Fruit fly (Drosophila melanogaster) whole organism, adult: ENCODE data around the gene CG4629.

Experiments
- CG11617 ChIP-seq: fragments of 200-800 bp; sonication (Bioruptor generic); optimal IDR thresholded peaks from 2 replicates; lab custom pipeline; 2017; ENCODE audit warnings: mild to moderate bottlenecking, missing biosample characterization, missing genetic modification reagents, missing genetic modification characterization
- CG12768 ChIP-seq: fragments of 200-800 bp; sonication (Bioruptor generic); optimal IDR thresholded peaks from 2 replicates; lab custom pipeline; 2017; ENCODE audit warnings: missing biosample characterization, missing genetic modification characterization, mild to moderate bottlenecking, moderate library complexity, missing genetic modification reagents
- CG14711 ChIP-seq: fragments of 200-800 bp; sonication (Bioruptor generic); optimal IDR thresholded peaks from 2 replicates; lab custom pipeline; 2018; ENCODE audit warnings: missing biosample characterization, mild to moderate bottlenecking, missing genetic modification characterization, moderate library complexity
- CG1620 ChIP-seq: fragments of 200-800 bp; sonication (Bioruptor generic); optimal IDR thresholded peaks from 2 replicates; lab custom pipeline; 2016; ENCODE audit warnings: missing biosample characterization, missing genetic modification characterization
- CG33017 ChIP-seq: fragments of 200-800 bp; sonication (Bioruptor generic); optimal IDR thresholded peaks from 2 replicates; lab custom pipeline; 2018; ENCODE audit warnings: missing biosample characterization, mild to moderate bottlenecking, missing genetic modification characterization, moderate library complexity
- CG5204 ChIP-seq: fragments of 200-800 bp; sonication (Bioruptor generic); optimal IDR thresholded peaks from 2 replicates; lab custom pipeline; 2016; ENCODE audit warnings: missing biosample characterization, missing genetic modification characterization
- CG7045 ChIP-seq: fragments of 200-800 bp; sonication (Bioruptor generic); optimal IDR thresholded peaks from 2 replicates; lab custom pipeline; 2017; ENCODE audit warnings: missing biosample characterization, mild to moderate bottlenecking, missing genetic modification characterization
- CG7101 ChIP-seq: fragments of 200-800 bp; sonication (Bioruptor generic); optimal IDR thresholded peaks from 2 replicates; lab custom pipeline; 2018; ENCODE audit warnings: missing biosample characterization, mild to moderate bottlenecking, missing genetic modification characterization, moderate library complexity
- Crg-1 ChIP-seq: fragments of 200-800 bp; sonication (Bioruptor generic); optimal IDR thresholded peaks from 2 replicates; lab custom pipeline; 2016; ENCODE audit warnings: missing biosample characterization, missing genetic modification characterization
- Hr96 ChIP-seq: fragments of 200-800 bp; sonication (Bioruptor generic); optimal IDR thresholded peaks from 2 replicates; lab custom pipeline; 2016; ENCODE audit warnings: missing biosample characterization, missing genetic modification characterization
- Mnt ChIP-seq: fragments of 200-800 bp; sonication (Bioruptor generic); optimal IDR thresholded peaks from 2 replicates; lab custom pipeline; 2016; ENCODE audit warnings: missing biosample characterization, mild to moderate bottlenecking, missing genetic modification characterization
- bab1 ChIP-seq: fragments of 200-800 bp; sonication (Bioruptor generic); optimal IDR thresholded peaks from 3 replicates; lab custom pipeline; 2019; ENCODE audit warnings: missing biosample characterization, mild to moderate bottlenecking, missing genetic modification characterization, moderate library complexity
- cic ChIP-seq: fragments of 200-800 bp; sonication (Bioruptor generic); optimal IDR thresholded peaks from 2 replicates; lab custom pipeline; 2017; ENCODE audit warnings: missing biosample characterization, mild to moderate bottlenecking, missing genetic modification characterization, moderate library complexity
- cnc ChIP-seq, 2 experiments: fragments of >200 bp; optimal IDR thresholded peaks; 2 replicates each; lab custom pipeline; 2017
- kay ChIP-seq: fragments of 200-800 bp; sonication (Bioruptor generic); peaks from one replicate; lab custom pipeline; 2016; ENCODE audit warnings: missing biosample characterization, missing genetic modification characterization, borderline replicate concordance
- ovo ChIP-seq: fragments of 200-800 bp; sonication (Bioruptor generic); optimal IDR thresholded peaks from 2 replicates; lab custom pipeline; 2016; ENCODE audit warnings: missing biosample characterization, missing genetic modification characterization
- pad ChIP-seq: fragments of 200-800 bp; sonication (Bioruptor generic); optimal IDR thresholded peaks from 3 replicates; lab custom pipeline; 2017; ENCODE audit warnings: missing biosample characterization, missing genetic modification characterization, mild to moderate bottlenecking, moderate library complexity, missing genetic modification reagents
- tj ChIP-seq: fragments of 200-800 bp; sonication (Bioruptor generic); optimal IDR thresholded peaks from 3 replicates; lab custom pipeline; 2017; ENCODE audit warnings: missing biosample characterization, mild to moderate bottlenecking, missing genetic modification characterization, moderate library complexity
- toe ChIP-seq: fragments of 200-800 bp; sonication (Bioruptor generic); optimal IDR thresholded peaks from 2 replicates; lab custom pipeline; 2016; ENCODE audit warnings: missing biosample characterization, missing genetic modification characterization

Gene CG4629

dm6 chr2L:1070332-1070731 lies 32.0 kb downstream of the CG4629 start:
- TF ChIP-seq Mnt (GFP tag; lab: Kevin White, UChicago) (no peak), CG7045 (no peak), toe (GFP tag; lab: Kevin White, UChicago) (no peak), pad (GFP tag; lab: Kevin White, UChicago) (no peak), bab1 (GFP tag; lab: Kevin White, UChicago) (peak; percentile 31), CG14711 (no peak), ovo (no peak), Hr96 (no peak)

DNA sequence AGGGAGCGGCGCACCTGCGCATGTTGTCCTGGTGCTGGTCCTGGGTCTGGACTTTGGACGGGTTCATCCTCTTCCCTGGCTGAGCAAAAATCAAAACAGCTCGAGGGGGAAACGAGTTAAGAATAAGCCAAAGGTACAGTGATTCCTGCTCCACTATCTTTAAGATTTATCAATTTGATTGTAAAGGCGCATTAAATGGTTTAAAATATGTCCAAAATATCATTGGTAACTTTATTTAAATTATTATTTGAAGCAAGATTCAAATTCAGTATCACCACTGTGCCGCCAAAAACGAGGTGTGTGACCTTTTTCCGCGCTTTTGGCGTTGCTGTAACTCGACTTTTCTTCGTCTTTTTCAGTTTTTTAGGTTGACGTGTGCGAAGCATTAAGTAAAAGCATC lies 32.8 kb downstream of the CG4629 start:
- TF ChIP-seq CG7101 (no peak), Mnt (GFP tag; lab: Kevin White, UChicago) (no peak), Hr96 (no peak), CG14711 (no peak)

- TF ChIP-seq CG33017 (tag; lab: Kevin White, UChicago) (no peak), CG11617 (GFP tag; lab: Kevin White, UChicago) (no peak), ovo (no peak), CG1620 (GFP tag; lab: Kevin White, UChicago) (no peak), tj (GFP tag; lab: Kevin White, UChicago) (no peak), CG14711 (no peak), cic (no peak), pad (GFP tag; lab: Kevin White, UChicago) (no peak), bab1 (GFP tag; lab: Kevin White, UChicago) (no peak)
Observed at dm6 chr2L:1068517-1069107, 33.7 kb downstream of the CG4629 start.

DNA sequence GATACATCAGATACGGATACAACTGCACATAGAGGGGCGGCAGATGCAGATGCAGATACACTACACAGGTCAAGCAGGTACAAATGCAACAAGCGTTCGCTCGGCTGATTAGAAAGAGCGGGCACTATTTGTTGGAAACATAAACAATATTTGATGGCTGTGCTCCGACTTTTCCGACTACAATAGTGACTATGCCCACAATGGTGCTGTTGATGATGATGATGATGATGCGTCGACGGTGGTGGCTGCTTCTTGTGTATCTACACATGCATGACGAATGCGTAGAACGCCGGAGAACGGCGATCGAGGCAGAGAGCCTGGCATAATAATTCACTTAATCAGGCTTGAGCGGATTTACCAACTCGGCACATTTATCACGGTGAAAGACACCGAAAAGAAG lies 34.3 kb downstream of the CG4629 start:
- TF ChIP-seq CG14711, result no peak
- no peak for TF ChIP-seq Crg-1 (GFP tag; lab: Kevin White, UChicago)
- TF ChIP-seq cic, result no peak
- no peak for TF ChIP-seq CG1620 (GFP tag; lab: Kevin White, UChicago)
- TF ChIP-seq Hr96, result no peak
- no peak for TF ChIP-seq CG11617 (GFP tag; lab: Kevin White, UChicago)
- no peak for TF ChIP-seq CG5204 (GFP tag; lab: Kevin White, UChicago)
- no peak for TF ChIP-seq ovo
- TF ChIP-seq CG7045, result no peak
- no peak for TF ChIP-seq pad (GFP tag; lab: Kevin White, UChicago)

- TF ChIP-seq CG7045, result no peak
- TF ChIP-seq tj (GFP tag; lab: Kevin White, UChicago), result no peak
- TF ChIP-seq Mnt (GFP tag; lab: Kevin White, UChicago), result no peak
- no peak for TF ChIP-seq toe (GFP tag; lab: Kevin White, UChicago)
- no peak for TF ChIP-seq CG11617 (GFP tag; lab: Kevin White, UChicago)
- TF ChIP-seq kay (GFP tag; lab: Kevin White, UChicago), result no peak
- no peak for TF ChIP-seq cnc (optimal IDR thresholded peaks at IDR 0.05; lab: Kevin White, UChicago)
- no peak for TF ChIP-seq CG1620 (GFP tag; lab: Kevin White, UChicago)
- TF ChIP-seq bab1 (GFP tag; lab: Kevin White, UChicago), result no peak
- no peak for TF ChIP-seq cic
- no peak for TF ChIP-seq Hr96
- no peak for TF ChIP-seq CG33017 (tag; lab: Kevin White, UChicago)
- TF ChIP-seq CG5204 (GFP tag; lab: Kevin White, UChicago), result no peak
- no peak for TF ChIP-seq CG14711
- no peak for TF ChIP-seq CG12768 (GFP tag; lab: Kevin White, UChicago)
- TF ChIP-seq ovo, result no peak
Observed at dm6 chr2L:1066330-1066729, 36.0 kb downstream of the CG4629 start.

- TF ChIP-seq CG7045 (no peak), cnc (optimal IDR thresholded peaks at IDR 0.05; lab: Kevin White, UChicago) (no peak), CG33017 (tag; lab: Kevin White, UChicago) (no peak), CG1620 (GFP tag; lab: Kevin White, UChicago) (no peak), pad (GFP tag; lab: Kevin White, UChicago) (no peak)
Observed at dm6 chr2L:1065038-1065437, 37.3 kb downstream of the CG4629 start.

DNA sequence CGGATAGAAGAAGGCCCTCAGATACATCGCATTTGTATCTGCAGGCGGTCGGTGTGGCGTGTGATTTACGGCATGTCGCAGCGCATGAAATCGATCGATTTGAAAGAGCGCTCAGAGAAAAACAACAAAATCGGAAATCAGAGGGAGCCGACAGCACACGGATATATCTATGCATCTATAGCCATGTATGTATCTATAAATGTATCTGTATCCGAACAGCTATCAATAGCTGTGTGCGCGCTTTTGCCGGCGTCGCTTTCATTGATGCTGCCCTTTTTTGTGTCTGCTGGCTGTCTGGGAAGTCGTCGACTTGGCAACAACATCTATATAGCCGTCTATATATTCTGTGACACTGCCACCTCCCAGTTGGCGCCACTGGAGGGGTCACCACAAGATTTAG lies 37.8 kb downstream of the CG4629 start:
- TF ChIP-seq kay (GFP tag; lab: Kevin White, UChicago) (no peak), CG7101 (no peak), CG5204 (GFP tag; lab: Kevin White, UChicago) (no peak)

dm6 chr2L:1063695-1064094 lies 38.6 kb downstream of the CG4629 start:
- TF ChIP-seq bab1 (GFP tag; lab: Kevin White, UChicago), result no peak
- no peak for TF ChIP-seq CG11617 (GFP tag; lab: Kevin White, UChicago)
- no peak for TF ChIP-seq cic
- no peak for TF ChIP-seq CG12768 (GFP tag; lab: Kevin White, UChicago)
- no peak for TF ChIP-seq CG33017 (tag; lab: Kevin White, UChicago)
- TF ChIP-seq Crg-1 (GFP tag; lab: Kevin White, UChicago), result no peak
